Worm (Caenorhabditis elegans) whole organism, midembryonic: ENCODE results near the gene clc-28.

Experiments used
- T22C8.4 ChIP-seq: fragments of 200-800 bp; sonication (Bioruptor generic); IDR thresholded peaks from 2 replicates; pipeline ENCODE4 v1.3.6; 2022; ENCODE audit warnings: missing genetic modification characterization, missing compliant biosample characterization
- cog-1 ChIP-seq: sonication (generic microtip); optimal IDR thresholded peaks from 2 replicates; lab custom pipeline; 2016; ENCODE audit warnings: missing genetic modification characterization, missing compliant biosample characterization
- flt-1 ChIP-seq: fragments of 200-800 bp; sonication (Bioruptor generic); IDR thresholded peaks from 2 replicates; pipeline ENCODE4 v1.3.6; 2022; ENCODE audit warnings: missing genetic modification characterization, missing compliant biosample characterization
- klf-2 ChIP-seq: fragments of 200-800 bp; sonication (Bioruptor generic); conservative IDR thresholded peaks from 2 replicates; pipeline ENCODE4 v1.3.6; 2022; ENCODE audit warnings: missing genetic modification reagents, missing genetic modification characterization, missing compliant biosample characterization
- med-1 ChIP-seq: sonication (generic microtip); optimal IDR thresholded peaks from 2 replicates; lab custom pipeline; 2017; ENCODE audit warnings: missing genetic modification characterization, mild to moderate bottlenecking, missing compliant biosample characterization, antibody characterized with exemption, missing genetic modification reagents; ENCODE audit not compliant: insufficient read depth
- ref-1 ChIP-seq: fragments of 200-800 bp; sonication (Bioruptor generic); conservative IDR thresholded peaks from 2 replicates; pipeline ENCODE4 v1.3.6; 2022; ENCODE audit warnings: missing genetic modification reagents, missing genetic modification characterization, missing compliant biosample characterization
- tab-1 ChIP-seq: fragments of 200-800 bp; sonication (Bioruptor generic); IDR thresholded peaks from 2 replicates; pipeline ENCODE4 v1.3.6; 2022; ENCODE audit warnings: missing genetic modification characterization, missing compliant biosample characterization
- ztf-23 ChIP-seq: fragments of 200-800 bp; sonication (Bioruptor generic); IDR thresholded peaks from 2 replicates; pipeline ENCODE4 v1.3.6; 2022; ENCODE audit warnings: missing genetic modification reagents, missing genetic modification characterization, missing compliant biosample characterization
- ztf-29 ChIP-seq: fragments of 200-800 bp; sonication (Bioruptor generic); IDR thresholded peaks from 2 replicates; pipeline ENCODE4 v1.3.6; 2022; ENCODE audit warnings: missing genetic modification reagents, missing genetic modification characterization, missing compliant biosample characterization

clc-28 gene

DNA sequence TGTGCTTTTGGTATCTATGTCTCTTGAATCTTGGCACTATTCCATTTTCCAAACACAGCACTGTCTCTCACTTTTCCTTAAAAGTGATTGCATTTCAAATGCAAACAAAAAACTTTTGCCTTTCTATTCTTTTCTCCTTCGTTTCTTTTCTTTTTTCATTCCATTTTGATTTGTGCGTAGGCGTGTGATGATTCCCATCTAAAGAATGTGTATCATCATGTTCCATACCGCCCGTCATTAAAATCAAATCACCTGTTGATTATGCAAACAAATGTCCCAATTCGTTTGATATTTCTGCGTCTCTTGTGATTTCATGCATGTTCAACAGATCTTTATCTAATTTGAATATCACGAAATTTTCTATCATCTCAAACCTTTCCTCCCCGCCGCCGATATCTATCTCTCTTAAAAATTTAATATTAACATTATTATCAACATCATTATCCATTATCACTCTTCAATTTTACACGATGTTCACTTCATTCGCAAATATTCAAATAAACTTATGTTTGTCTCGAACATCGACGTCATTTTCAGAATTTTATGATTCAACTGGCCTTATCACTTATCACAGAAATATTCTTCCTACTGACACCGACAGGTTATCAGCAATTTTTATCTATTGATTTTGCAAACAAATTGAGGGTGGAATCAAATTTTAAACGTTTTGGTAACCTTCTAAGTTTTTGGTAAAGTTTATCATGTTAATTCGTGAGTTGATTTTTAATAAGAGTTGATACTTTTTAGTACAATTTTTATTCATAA is 47.8 kb downstream of the clc-28 start:
- TF ChIP-seq med-1 (GFP tag; lab: Kevin White, UChicago) (no peak), ref-1 (GFP tag; lab: Robert Waterston, UW) (no peak), cog-1 (no peak), flt-1 (no peak), ztf-29 (GFP tag; lab: Robert Waterston, UW) (no peak), ztf-23 (GFP tag; lab: Robert Waterston, UW) (no peak), tab-1 (GFP tag; lab: Robert Waterston, UW) (no peak), klf-2 (no peak), T22C8.4 (GFP tag; lab: Robert Waterston, UW) (no peak)

DNA sequence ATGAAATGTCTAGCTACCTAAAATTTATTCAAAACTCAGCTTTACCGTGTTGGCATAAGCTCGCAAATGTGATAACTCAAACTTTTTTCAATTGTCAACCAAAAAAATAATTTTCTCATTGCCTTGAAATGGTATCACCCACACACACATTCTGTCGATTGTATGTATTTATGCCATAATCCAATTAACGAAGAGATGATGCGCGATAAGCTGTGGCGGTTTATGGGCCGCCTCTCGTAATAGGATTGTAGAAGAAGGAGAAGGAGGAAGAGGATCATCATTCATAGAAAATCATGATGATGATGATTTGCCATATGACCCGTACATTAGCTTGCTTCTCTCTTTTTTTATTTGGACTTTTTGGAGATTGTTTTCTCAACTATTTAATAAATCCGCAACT is 50.1 kb downstream of the clc-28 start:
- no peak for TF ChIP-seq ztf-29 (GFP tag; lab: Robert Waterston, UW)
- TF ChIP-seq ztf-23 (GFP tag; lab: Robert Waterston, UW): no peak
- TF ChIP-seq med-1 (GFP tag; lab: Kevin White, UChicago): no peak
- TF ChIP-seq tab-1 (GFP tag; lab: Robert Waterston, UW): no peak
